Fruit fly (Drosophila melanogaster) whole organism, embryonic: ENCODE results near the gene gcm.

Experiments used
- Atf3 ChIP-seq: fragments of 200-800 bp; sonication (Bioruptor generic); optimal IDR thresholded peaks from 3 replicates; lab custom pipeline; 2016; ENCODE audit warnings: missing biosample characterization, missing genetic modification characterization
- Atf6 ChIP-seq: fragments of 200-800 bp; sonication (Bioruptor generic); IDR thresholded peaks from 2 replicates; pipeline ENCODE4 v1.3.6; 2022; ENCODE audit warnings: missing biosample characterization, missing genetic modification characterization
- B-H2 ChIP-seq: fragments of 200-800 bp; sonication (Bioruptor generic); optimal IDR thresholded peaks from 2 replicates; lab custom pipeline; 2018; ENCODE audit warnings: missing biosample characterization, mild to moderate bottlenecking, missing genetic modification characterization
- CG11085 ChIP-seq: fragments of 200-800 bp; sonication (Bioruptor generic); IDR thresholded peaks from 2 replicates; pipeline ENCODE4 v1.3.6; 2022; ENCODE audit warnings: missing biosample characterization, missing genetic modification characterization
- CG11247 ChIP-seq: fragments of 200-800 bp; sonication (Bioruptor generic); IDR thresholded peaks from 2 replicates; pipeline ENCODE4 v1.3.6; 2022; ENCODE audit warnings: missing biosample characterization, missing genetic modification characterization
- CG12299 ChIP-seq: fragments of 200-800 bp; sonication (Bioruptor generic); optimal IDR thresholded peaks from 2 replicates; lab custom pipeline; 2018; ENCODE audit warnings: missing biosample characterization, mild to moderate bottlenecking, missing genetic modification characterization
- CG13123 ChIP-seq: fragments of 200-800 bp; sonication (Bioruptor generic); optimal IDR thresholded peaks from 2 replicates; lab custom pipeline; 2016; ENCODE audit warnings: missing biosample characterization, missing genetic modification characterization
- CG15011 ChIP-seq: fragments of 200-800 bp; sonication (Bioruptor generic); optimal IDR thresholded peaks from 3 replicates; lab custom pipeline; 2018; ENCODE audit warnings: missing biosample characterization, mild to moderate bottlenecking, missing genetic modification characterization
- CG1603 ChIP-seq: fragments of 200-800 bp; sonication (Bioruptor generic); optimal IDR thresholded peaks from 2 replicates; lab custom pipeline; 2019; ENCODE audit warnings: missing biosample characterization, mild to moderate bottlenecking, missing genetic modification characterization, moderate library complexity
- CG16779 ChIP-seq: fragments of 200-800 bp; sonication (Bioruptor generic); IDR thresholded peaks from 2 replicates; pipeline ENCODE4 v1.3.6; 2022; ENCODE audit warnings: missing biosample characterization, missing genetic modification characterization
- CG16815 ChIP-seq: fragments of 200-800 bp; sonication (Bioruptor generic); optimal IDR thresholded peaks from 3 replicates; lab custom pipeline; 2017; ENCODE audit warnings: missing biosample characterization, mild to moderate bottlenecking, missing genetic modification characterization
- CG16863 ChIP-seq: fragments of 200-800 bp; sonication (Bioruptor generic); optimal IDR thresholded peaks from 3 replicates; lab custom pipeline; 2016; ENCODE audit warnings: missing biosample characterization, missing genetic modification characterization
- CG18619 ChIP-seq: fragments of 200-800 bp; sonication (Bioruptor generic); optimal IDR thresholded peaks from 3 replicates; lab custom pipeline; 2017; ENCODE audit warnings: missing biosample characterization, mild to moderate bottlenecking, missing genetic modification characterization
- CG2202 ChIP-seq: fragments of 200-800 bp; sonication (Bioruptor generic); optimal IDR thresholded peaks from 2 replicates; lab custom pipeline; 2018; ENCODE audit warnings: missing biosample characterization, mild to moderate bottlenecking, missing genetic modification characterization
- CG31388 ChIP-seq: fragments of 200-800 bp; sonication (Bioruptor generic); optimal IDR thresholded peaks from 2 replicates; lab custom pipeline; 2016; ENCODE audit warnings: missing biosample characterization, missing genetic modification characterization
- CG3838 ChIP-seq: fragments of 200-800 bp; sonication (Bioruptor generic); optimal IDR thresholded peaks from 3 replicates; lab custom pipeline; 2016; ENCODE audit warnings: missing biosample characterization, missing genetic modification characterization
- CG4617 ChIP-seq: fragments of 200-800 bp; sonication (Bioruptor generic); optimal IDR thresholded peaks from 3 replicates; lab custom pipeline; 2016; ENCODE audit warnings: missing biosample characterization, missing genetic modification characterization, borderline replicate concordance
- CG6654 ChIP-seq: fragments of 200-800 bp; sonication (Bioruptor generic); optimal IDR thresholded peaks from 2 replicates; lab custom pipeline; 2017; ENCODE audit warnings: missing biosample characterization, mild to moderate bottlenecking, missing genetic modification characterization
- CG7271 ChIP-seq: fragments of 200-800 bp; sonication (Bioruptor generic); optimal IDR thresholded peaks from 2 replicates; lab custom pipeline; 2018; ENCODE audit warnings: missing biosample characterization, mild to moderate bottlenecking, missing genetic modification characterization, moderate library complexity
- CG8281 ChIP-seq: fragments of 200-800 bp; sonication (Bioruptor generic); optimal IDR thresholded peaks from 2 replicates; lab custom pipeline; 2018; ENCODE audit warnings: missing biosample characterization, mild to moderate bottlenecking, missing genetic modification characterization, moderate library complexity
- Camta ChIP-seq: fragments of 200-800 bp; sonication (Bioruptor generic); optimal IDR thresholded peaks from 2 replicates; lab custom pipeline; 2016; ENCODE audit warnings: missing biosample characterization, missing genetic modification characterization
- CrebB ChIP-seq: fragments of 200-800 bp; sonication (Bioruptor generic); optimal IDR thresholded peaks from 3 replicates; lab custom pipeline; 2018; ENCODE audit warnings: missing biosample characterization, mild to moderate bottlenecking, missing genetic modification characterization
- Dad ChIP-seq: fragments of 200-800 bp; sonication (Bioruptor generic); optimal IDR thresholded peaks from 3 replicates; lab custom pipeline; 2016; ENCODE audit warnings: missing biosample characterization, missing genetic modification characterization
- Dip2 ChIP-seq: fragments of 200-800 bp; sonication (Bioruptor generic); IDR thresholded peaks from 2 replicates; pipeline ENCODE4 v1.3.6; 2022; ENCODE audit warnings: missing biosample characterization, missing genetic modification characterization
- Dip3 ChIP-seq: fragments of 200-800 bp; sonication (Bioruptor generic); optimal IDR thresholded peaks from 3 replicates; lab custom pipeline; 2016; ENCODE audit warnings: missing biosample characterization, missing genetic modification characterization
- E2f2 ChIP-seq: fragments of 200-800 bp; sonication (Bioruptor generic); IDR thresholded peaks from 2 replicates; pipeline ENCODE4 v1.3.6; 2022; ENCODE audit warnings: missing biosample characterization, missing genetic modification characterization
- Ets97D ChIP-seq: fragments of 200-800 bp; sonication (Bioruptor generic); optimal IDR thresholded peaks from 3 replicates; lab custom pipeline; 2016; ENCODE audit warnings: missing biosample characterization, missing genetic modification characterization
- Fer2 ChIP-seq: fragments of 200-800 bp; sonication (Bioruptor generic); optimal IDR thresholded peaks from 2 replicates; lab custom pipeline; 2018; ENCODE audit warnings: missing biosample characterization, mild to moderate bottlenecking, missing genetic modification characterization, moderate library complexity
- Kr ChIP-seq: fragments of 200-800 bp; sonication (Bioruptor generic); optimal IDR thresholded peaks from 2 replicates; lab custom pipeline; 2017; ENCODE audit warnings: missing biosample characterization, mild to moderate bottlenecking, missing genetic modification characterization
- Max ChIP-seq: fragments of 200-800 bp; sonication (Bioruptor generic); optimal IDR thresholded peaks from 2 replicates; lab custom pipeline; 2016; ENCODE audit warnings: missing biosample characterization, mild to moderate bottlenecking, missing genetic modification characterization
- Meics ChIP-seq: fragments of 200-800 bp; sonication (Bioruptor generic); optimal IDR thresholded peaks from 2 replicates; lab custom pipeline; 2017; ENCODE audit warnings: missing biosample characterization, mild to moderate bottlenecking, missing genetic modification characterization
- NK7.1 ChIP-seq: fragments of 200-800 bp; sonication (Bioruptor generic); optimal IDR thresholded peaks from 3 replicates; lab custom pipeline; 2016; ENCODE audit warnings: missing biosample characterization, missing genetic modification characterization
- Nf-YA ChIP-seq: fragments of 200-800 bp; sonication (Bioruptor generic); IDR thresholded peaks from 2 replicates; pipeline ENCODE4 v1.3.6; 2022; ENCODE audit warnings: missing biosample characterization, missing genetic modification characterization
- Six4 ChIP-seq: fragments of 200-800 bp; sonication (Bioruptor generic); optimal IDR thresholded peaks from 2 replicates; lab custom pipeline; 2016; ENCODE audit warnings: missing biosample characterization, missing genetic modification characterization
- Usf ChIP-seq: fragments of 200-800 bp; sonication (Bioruptor generic); optimal IDR thresholded peaks from 2 replicates; lab custom pipeline; 2017; ENCODE audit warnings: missing genotype, missing biosample characterization, missing genetic modification characterization
- Vsx1 ChIP-seq: fragments of 200-800 bp; sonication (Bioruptor generic); optimal IDR thresholded peaks from 2 replicates; lab custom pipeline; 2017; ENCODE audit warnings: missing biosample characterization, mild to moderate bottlenecking, missing genetic modification characterization, missing genetic modification reagents
- aop ChIP-seq: fragments of 200-800 bp; sonication (Bioruptor generic); IDR thresholded peaks from 2 replicates; pipeline ENCODE4 v1.3.6; 2022; ENCODE audit warnings: missing biosample characterization, missing genetic modification characterization
- btn ChIP-seq: fragments of 200-800 bp; sonication (Bioruptor generic); optimal IDR thresholded peaks from 2 replicates; lab custom pipeline; 2016; ENCODE audit warnings: missing biosample characterization, missing genetic modification characterization
- cas ChIP-seq: fragments of 200-800 bp; sonication (Bioruptor generic); IDR thresholded peaks from 2 replicates; pipeline ENCODE4 v1.3.6; 2022; ENCODE audit warnings: missing biosample characterization, missing genetic modification characterization
- chif ChIP-seq, 2 experiments: fragments of 200-800 bp; sonication (Bioruptor generic); optimal IDR thresholded peaks; 3 replicates each; lab custom pipeline; 2016; ENCODE audit warnings: missing biosample characterization in 2 of 2, missing genetic modification characterization in 2 of 2
- exex ChIP-seq: fragments of 200-800 bp; sonication (Bioruptor generic); optimal IDR thresholded peaks from 4 replicates; lab custom pipeline; 2018; ENCODE audit warnings: missing biosample characterization, mild to moderate bottlenecking, missing genetic modification characterization, moderate library complexity
- gro ChIP-seq: fragments of 200-800 bp; sonication (Bioruptor generic); optimal IDR thresholded peaks from 2 replicates; lab custom pipeline; 2016; ENCODE audit warnings: missing biosample characterization, missing genetic modification characterization
- hb ChIP-seq: fragments of 200-800 bp; sonication (Bioruptor generic); IDR thresholded peaks from 3 replicates; pipeline ENCODE4 v1.3.6; 2022; ENCODE audit warnings: missing biosample characterization, missing genetic modification characterization; ENCODE audit not compliant: partially characterized antibody
- inv ChIP-seq: fragments of 200-800 bp; sonication (Bioruptor generic); IDR thresholded peaks from 2 replicates; pipeline ENCODE4 v1.3.6; 2022; ENCODE audit warnings: missing biosample characterization, missing genetic modification characterization; ENCODE audit not compliant: partially characterized antibody
- p53 ChIP-seq: fragments of 200-800 bp; sonication (Bioruptor generic); optimal IDR thresholded peaks from 2 replicates; lab custom pipeline; 2016; ENCODE audit warnings: missing biosample characterization, missing genetic modification characterization
- pfk ChIP-seq: fragments of 200-800 bp; sonication (Bioruptor generic); optimal IDR thresholded peaks from 2 replicates; lab custom pipeline; 2018; ENCODE audit warnings: missing biosample characterization, mild to moderate bottlenecking, missing genetic modification characterization, moderate library complexity
- sens ChIP-seq: fragments of 200-800 bp; sonication (Bioruptor generic); peaks from one replicate; lab custom pipeline; 2016; ENCODE audit warnings: missing biosample characterization, missing genetic modification characterization
- slp2 ChIP-seq: fragments of 200-800 bp; sonication (Bioruptor generic); optimal IDR thresholded peaks from 2 replicates; lab custom pipeline; 2016; ENCODE audit warnings: missing biosample characterization, missing genetic modification characterization
- sob ChIP-seq: fragments of 200-800 bp; sonication (Bioruptor generic); IDR thresholded peaks from 2 replicates; pipeline ENCODE4 v1.3.6; 2022; ENCODE audit warnings: missing biosample characterization, missing genetic modification characterization
- toy ChIP-seq: fragments of 200-800 bp; sonication (Bioruptor generic); IDR thresholded peaks from 2 replicates; pipeline ENCODE4 v1.3.6; 2022; ENCODE audit warnings: missing biosample characterization, missing genetic modification characterization
- zen ChIP-seq: fragments of 200-800 bp; sonication (Bioruptor generic); optimal IDR thresholded peaks from 3 replicates; lab custom pipeline; 2018; ENCODE audit warnings: missing biosample characterization, mild to moderate bottlenecking, missing genetic modification characterization, moderate library complexity

Gene gcm

DNA sequence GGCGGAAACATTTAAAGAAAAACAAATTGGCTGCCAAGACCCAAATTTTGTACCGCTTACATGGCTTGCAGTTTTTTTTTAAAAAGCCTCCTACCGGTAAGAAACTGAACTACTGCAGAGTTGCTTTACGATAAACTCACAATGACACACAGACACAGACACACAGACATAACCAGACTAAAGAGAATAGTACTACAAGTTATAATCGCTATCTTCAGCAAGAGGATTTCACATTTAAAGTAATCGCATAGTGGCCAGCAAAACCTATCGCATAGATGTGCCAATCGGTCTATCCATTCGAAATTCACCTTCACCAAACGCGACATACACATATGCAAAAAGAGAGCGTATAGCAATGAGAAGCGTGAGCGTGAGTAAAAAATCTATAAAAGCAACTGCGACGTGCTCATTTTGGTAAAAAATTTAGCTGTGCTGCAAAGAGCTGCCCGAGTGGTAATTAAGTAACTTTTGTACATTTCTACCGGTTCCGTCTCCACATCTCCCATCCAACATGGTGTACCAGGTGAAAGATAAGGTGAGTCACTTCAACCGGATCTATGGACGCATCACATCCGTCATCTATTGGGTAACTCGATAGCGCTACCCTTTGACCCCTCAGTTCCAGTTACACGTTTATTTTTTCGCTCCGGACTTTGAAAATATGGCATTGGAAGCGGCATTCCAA, 31.6 kb upstream of the gcm start, which contains the start of gene Trx2 (continued):
- no peak for TF ChIP-seq CG6654
- TF ChIP-seq slp2 (GFP tag; lab: Kevin White, UChicago): no peak
- TF ChIP-seq hb (GFP tag; lab: Robert Waterston, UW): no peak
- TF ChIP-seq Max: no peak
- TF ChIP-seq pfk: peak; percentile 9
- no peak for TF ChIP-seq CG16779
- no peak for TF ChIP-seq CG18619 (GFP tag; lab: Kevin White, UChicago)
- no peak for TF ChIP-seq CG13123 (GFP tag; lab: Kevin White, UChicago)
- TF ChIP-seq CG11247 (GFP tag; lab: Robert Waterston, UW): no peak
- TF ChIP-seq E2f2 (GFP tag; lab: Robert Waterston, UW): peak; percentile 75; the same call in 1 of the 2 replicates
- no peak for TF ChIP-seq zen (tag; lab: Kevin White, UChicago)
- TF ChIP-seq Atf3 (GFP tag; lab: Kevin White, UChicago): no peak
- TF ChIP-seq chif (GFP tag; optimal IDR thresholded peaks at IDR 0.05; lab: Kevin White, UChicago): no peak
- TF ChIP-seq Kr: peak; percentile 46
- no peak for TF ChIP-seq CG15011 (GFP tag; lab: Kevin White, UChicago)
- TF ChIP-seq Fer2 (tag; lab: Kevin White, UChicago): no peak
- TF ChIP-seq Six4 (GFP tag; lab: Kevin White, UChicago): no peak
- TF ChIP-seq exex (tag; lab: Kevin White, UChicago): peak; percentile 40
- no peak; the same call in 1 of the 2 replicates for TF ChIP-seq inv (GFP tag; lab: Robert Waterston, UW)
- TF ChIP-seq CG12299 (tag; lab: Kevin White, UChicago): no peak
- TF ChIP-seq toy (GFP tag; lab: Robert Waterston, UW): no peak
- no peak for TF ChIP-seq CG8281 (tag; lab: Kevin White, UChicago)
- no peak for TF ChIP-seq cas (GFP tag; lab: Robert Waterston, UW)
- TF ChIP-seq CG2202: no peak
- TF ChIP-seq Meics: peak; percentile 30
- TF ChIP-seq CG16863: no peak
- peak; percentile 56 for TF ChIP-seq gro
- TF ChIP-seq CrebB (tag; lab: Kevin White, UChicago): no peak
- TF ChIP-seq CG3838 (GFP tag; lab: Kevin White, UChicago): no peak
- TF ChIP-seq aop (GFP tag; lab: Robert Waterston, UW): 0 out of 2 replicates have a peak, but pooled peaks have one; percentile 42
- no peak for TF ChIP-seq NK7.1 (GFP tag; lab: Kevin White, UChicago)
- no peak for TF ChIP-seq CG7271
- no peak for TF ChIP-seq Dip3 (GFP tag; lab: Kevin White, UChicago)
- no peak for TF ChIP-seq Usf (GFP tag; lab: Kevin White, UChicago)
- TF ChIP-seq B-H2 (GFP tag; lab: Kevin White, UChicago): no peak
- no peak for TF ChIP-seq btn (GFP tag; lab: Kevin White, UChicago)
- TF ChIP-seq Ets97D (GFP tag; lab: Kevin White, UChicago): no peak
- TF ChIP-seq CG4617 (GFP tag; lab: Kevin White, UChicago): no peak
- TF ChIP-seq Nf-YA (GFP tag; lab: Robert Waterston, UW): peak; percentile 8; the same call in 1 of the 2 replicates
- TF ChIP-seq CG1603: no peak
- peak; percentile 59 for TF ChIP-seq Vsx1 (GFP tag; lab: Kevin White, UChicago)
- no peak for TF ChIP-seq p53 (GFP tag; lab: Kevin White, UChicago)
- no peak for TF ChIP-seq Dad (GFP tag; lab: Kevin White, UChicago)
- TF ChIP-seq CG16815 (GFP tag; lab: Kevin White, UChicago): no peak
- peak; percentile 88; the same call in 1 of the 2 replicates for TF ChIP-seq Dip2 (GFP tag; lab: Robert Waterston, UW)
- TF ChIP-seq Atf6: peak; percentile 51; the same call in 1 of the 2 replicates
- TF ChIP-seq sens (GFP tag; lab: Kevin White, UChicago): peak; percentile 49
- no peak for TF ChIP-seq Camta (GFP tag; lab: Kevin White, UChicago)
- no peak for TF ChIP-seq CG11085 (GFP tag; lab: Robert Waterston, UW)
- TF ChIP-seq CG31388 (GFP tag; lab: Kevin White, UChicago): no peak
- TF ChIP-seq sob: peak; percentile 50; the same call in 1 of the 2 replicates
